Fruit fly (Drosophila melanogaster): ENCODE results near the gene CG32109.

CG32109 gene

DNA sequence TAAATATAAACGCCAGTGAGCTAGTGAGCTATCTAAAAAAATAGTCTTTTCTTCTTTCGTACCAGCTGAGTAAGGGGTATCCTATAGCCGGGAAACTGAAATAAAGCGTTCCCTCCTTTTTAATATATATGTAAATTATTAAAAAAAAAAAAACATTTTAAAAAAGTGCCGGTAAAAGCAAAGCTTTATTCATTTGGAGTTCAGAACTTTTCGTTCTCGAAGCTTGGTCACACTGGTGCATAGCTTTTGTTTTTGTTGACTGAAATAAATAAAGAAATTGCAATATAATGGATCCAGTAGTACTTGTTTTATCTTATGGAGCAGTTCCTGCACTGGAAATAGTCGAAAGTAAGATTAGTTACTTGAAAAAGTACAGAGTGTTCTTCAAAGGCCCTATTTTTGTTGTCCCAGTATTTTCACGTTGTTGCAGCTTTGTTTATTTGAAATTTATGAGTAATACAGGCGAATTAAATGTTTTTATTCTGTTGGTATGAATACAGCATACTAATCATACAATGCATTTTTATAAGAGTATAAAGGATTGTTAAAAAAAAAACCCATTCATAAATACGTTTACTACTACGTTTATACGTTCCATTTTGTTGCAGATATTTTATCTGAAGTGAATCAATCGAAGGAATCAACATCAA lies at the start of gene CG32109 (continued):
- TF ChIP-seq CG3726 (GFP tag; IDR thresholded peaks at IDR 0.05) (no peak), Dp (GFP tag; optimal IDR thresholded peaks at IDR 0.05) (peak; percentile 61), sug (tag; optimal IDR thresholded peaks at IDR 0.05) (no peak), Pdp1 (GFP tag; optimal IDR thresholded peaks at IDR 0.05) (no peak), gem (tag; optimal IDR thresholded peaks at IDR 0.05) (no peak), CG2889 (GFP tag; IDR thresholded peaks at IDR 0.05) (no peak), hbn (GFP tag; IDR thresholded peaks at IDR 0.05; ENCODE audit: partially characterized antibody) (no peak), Jarid2 (GFP tag; optimal IDR thresholded peaks at IDR 0.05) (no peak), CG4424 (GFP tag; optimal IDR thresholded peaks at IDR 0.05) (no peak), ranshi (GFP tag; IDR thresholded peaks at IDR 0.05) (no peak), vfl (GFP tag; optimal IDR thresholded peaks at IDR 0.05) (no peak), Six4 (GFP tag; optimal IDR thresholded peaks at IDR 0.05) (no peak), dan (GFP tag; IDR thresholded peaks at IDR 0.05) (no peak), Rfx (GFP tag; IDR thresholded peaks at IDR 0.05) (no peak), gfzf (GFP tag; optimal IDR thresholded peaks at IDR 0.05) (peak; percentile 57), CG6683 (GFP tag; optimal IDR thresholded peaks at IDR 0.05) (no peak), CG42726 (GFP tag; IDR thresholded peaks at IDR 0.05; ENCODE audit: partially characterized antibody) (no peak), eyg (GFP tag; optimal IDR thresholded peaks at IDR 0.05) (no peak), schlank (tag; optimal IDR thresholded peaks at IDR 0.05) (no peak), zfh2 (GFP tag; optimal IDR thresholded peaks at IDR 0.05) (no peak), CG3995 (GFP tag; optimal IDR thresholded peaks at IDR 0.05) (no peak), CG12659 (GFP tag; optimal IDR thresholded peaks at IDR 0.05) (peak; percentile 30), Optix (GFP tag; IDR thresholded peaks at IDR 0.05) (no peak), fru (optimal IDR thresholded peaks at IDR 0.05) (no peak), CG11247 (GFP tag; IDR thresholded peaks at IDR 0.05) (no peak), Sox100B (GFP tag; optimal IDR thresholded peaks at IDR 0.05) (no peak), ham (GFP tag; IDR thresholded peaks at IDR 0.05) (no peak)

dm6 chr3L:12695695-12696094 lies 49.4 kb upstream of the CG32109 start:
- TF ChIP-seq dmrt11E (tag; optimal IDR thresholded peaks at IDR 0.05) = no peak
- no peak for TF ChIP-seq fd96Cb (tag; optimal IDR thresholded peaks at IDR 0.05)
- no peak for TF ChIP-seq Dll (GFP tag; IDR thresholded peaks at IDR 0.05; ENCODE audit: partially characterized antibody)
- TF ChIP-seq CG31365 (tag; optimal IDR thresholded peaks at IDR 0.05) = no peak
- no peak for TF ChIP-seq pfk (GFP tag; optimal IDR thresholded peaks at IDR 0.05)
- no peak for TF ChIP-seq hb (GFP tag; IDR thresholded peaks at IDR 0.05; ENCODE audit: partially characterized antibody)
- peak; percentile 46 for TF ChIP-seq Med (GFP tag)
- no peak for TF ChIP-seq prd (optimal IDR thresholded peaks at IDR 0.05)
- no peak for TF ChIP-seq prd (GFP tag; IDR thresholded peaks at IDR 0.05)
- TF ChIP-seq CG3838 (GFP tag; optimal IDR thresholded peaks at IDR 0.05) = no peak
- no peak for TF ChIP-seq her (GFP tag; optimal IDR thresholded peaks at IDR 0.05)
- TF ChIP-seq dmrt99B (tag; optimal IDR thresholded peaks at IDR 0.05) = no peak
- TF ChIP-seq CG2712 (tag; optimal IDR thresholded peaks at IDR 0.05) = no peak
- peak; percentile 44 for TF ChIP-seq Kr (GFP tag; optimal IDR thresholded peaks at IDR 0.05)
- no peak for TF ChIP-seq Dek (tag; optimal IDR thresholded peaks at IDR 0.05)
- no peak for TF ChIP-seq CG1024 (GFP tag; IDR thresholded peaks at IDR 0.05)
- TF ChIP-seq Sox100B (GFP tag; optimal IDR thresholded peaks at IDR 0.05) = no peak
- no peak for TF ChIP-seq CG6813 (GFP tag; optimal IDR thresholded peaks at IDR 0.05)
- no peak for TF ChIP-seq pb (GFP tag; optimal IDR thresholded peaks at IDR 0.05)
- no peak for TF ChIP-seq lab (GFP tag; optimal IDR thresholded peaks at IDR 0.05)
- no peak for TF ChIP-seq HLH54F (GFP tag; optimal IDR thresholded peaks at IDR 0.05)
- TF ChIP-seq CG7357 (GFP tag; IDR thresholded peaks at IDR 0.05) = no peak
- no peak for TF ChIP-seq Mad (GFP tag; optimal IDR thresholded peaks at IDR 0.05)
- no peak for TF ChIP-seq gce (GFP tag; IDR thresholded peaks at IDR 0.05)
- peak; percentile 12 for TF ChIP-seq exex (tag; optimal IDR thresholded peaks at IDR 0.05)
- TF ChIP-seq HLH3B (GFP tag; IDR thresholded peaks at IDR 0.05) = no peak
